Worm (Caenorhabditis elegans): ENCODE data around the gene Y105C5B.18.

DNA sequence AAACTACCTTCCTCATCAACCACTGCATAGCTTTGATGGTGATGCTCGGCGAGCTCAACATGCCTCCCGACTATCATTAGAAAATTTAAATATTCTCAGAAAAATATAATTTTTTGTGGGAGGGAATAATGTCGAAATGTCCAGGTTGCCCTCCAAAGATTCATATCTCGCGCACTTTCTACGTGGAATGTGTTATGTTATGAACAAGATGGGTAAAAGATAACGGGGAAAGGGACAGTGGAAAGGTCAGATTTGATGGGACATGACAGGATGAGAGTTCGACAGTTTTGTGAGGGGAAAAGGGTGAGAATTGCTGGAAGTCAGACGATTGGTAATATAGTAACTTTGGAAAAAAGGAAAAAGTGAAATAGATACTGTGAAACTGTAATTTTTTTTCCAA is 41.9 kb downstream of the Y105C5B.18 start:
- TF ChIP-seq mdl-1 (tag; optimal IDR thresholded peaks at IDR 0.05) (no peak), arid-1 (GFP tag; conservative IDR thresholded peaks at IDR 0.05) (no peak), nhr-76 (tag; optimal IDR thresholded peaks at IDR 0.05) (no peak), mep-1 (tag; optimal IDR thresholded peaks at IDR 0.05) (no peak)

All from whole organism, L4 larva.